Worm (Caenorhabditis elegans) whole organism, young adult: ENCODE measurements around the gene sec-61.A.

Experiments used
- ceh-58 ChIP-seq: fragments of 200-800 bp; sonication (Bioruptor generic); IDR thresholded peaks from 2 replicates; pipeline ENCODE4 v1.3.6; 2022; ENCODE audit warnings: missing genetic modification characterization, missing compliant biosample characterization
- snpc-4 ChIP-seq, 5 experiments: fragments of 150-350 bp in 1 of 5; sonication (generic microtip) in 4 of 5; optimal IDR thresholded peaks; 2 replicates each; lab custom pipeline; 2014 to 2018; ENCODE audit warnings: missing genetic modification characterization in 5 of 5, missing biosample characterization in 3 of 5, antibody characterized with exemption in 2 of 5, mild to moderate bottlenecking in 2 of 5, missing compliant biosample characterization in 2 of 5, missing genotype in 2 of 5, moderate library complexity in 2 of 5, missing genetic modification reagents in 1 of 5

- no peak for TF ChIP-seq ceh-58 (GFP tag; lab: Robert Waterston, UW)
- no peak for TF ChIP-seq snpc-4 (GFP tag; optimal IDR thresholded peaks at IDR 0.05; lab: Kevin White, UChicago)
- TF ChIP-seq snpc-4 (tag; optimal IDR thresholded peaks at IDR 0.05; lab: Kevin White, UChicago) = no peak
These were observed 315 bp upstream of the sec-61.A start, which contains the start of gene rps-18 for ce11 chrIV:14825379-14825778.
